Worm (Caenorhabditis elegans): Measurements from ENCODE around the gene K05F1.10.

DNA sequence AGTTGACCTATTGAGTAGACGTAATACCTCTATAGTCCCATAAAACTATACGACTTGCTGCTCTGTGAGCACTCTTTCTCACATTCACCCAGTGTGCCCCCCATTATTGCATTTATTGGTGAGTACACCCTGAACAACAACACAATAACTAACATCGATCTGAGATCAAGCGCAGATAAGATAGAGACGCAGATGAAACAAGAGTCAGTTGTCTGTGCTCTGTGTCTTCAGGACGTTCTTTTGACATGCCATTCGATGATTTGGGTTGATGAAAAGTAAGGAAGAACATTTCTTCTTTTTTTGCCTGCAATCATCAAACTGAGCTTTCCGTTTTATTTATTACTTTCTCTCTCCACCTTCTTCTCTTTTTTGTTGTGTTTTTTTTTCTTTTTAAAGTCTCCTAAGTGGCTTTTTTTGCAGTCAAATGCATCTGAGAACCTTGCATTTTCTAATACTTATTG, 14.9 kb downstream of the K05F1.10 start, which contains the start of gene lect-2:
- TF ChIP-seq ama-1 (optimal IDR thresholded peaks at IDR 0.05): no peak
- TF ChIP-seq tbx-11 (GFP tag; IDR thresholded peaks at IDR 0.05): no peak
- no peak for TF ChIP-seq sea-1 (GFP tag; conservative IDR thresholded peaks at IDR 0.05)
- TF ChIP-seq hmbx-1 (tag; optimal IDR thresholded peaks at IDR 0.05): no peak
- TF ChIP-seq hnd-1 (tag; optimal IDR thresholded peaks at IDR 0.05): no peak
- no peak for TF ChIP-seq tra-4 (tag; optimal IDR thresholded peaks at IDR 0.05)
- no peak for TF ChIP-seq flt-1 (GFP tag; IDR thresholded peaks at IDR 0.05)
- TF ChIP-seq tbx-37 (GFP tag; conservative IDR thresholded peaks at IDR 0.05): no peak
- no peak for TF ChIP-seq hmg-4 (GFP tag; optimal IDR thresholded peaks at IDR 0.05)
- no peak for TF ChIP-seq scrt-1 (GFP tag; IDR thresholded peaks at IDR 0.05)
- no peak for TF ChIP-seq B0310.2 (tag; optimal IDR thresholded peaks at IDR 0.05)
- no peak for TF ChIP-seq aly-1 (tag; optimal IDR thresholded peaks at IDR 0.05)
- TF ChIP-seq ets-7 (tag; optimal IDR thresholded peaks at IDR 0.05): no peak
